Fruit fly (Drosophila melanogaster): ENCODE measurements around the gene Gtpx.
A peak's percentile ranks its signal among the peaks of the same experiment; 100 is the strongest.

Gene Gtpx

dm6 chr3L:3288414-3288813, 37.7 kb upstream of the Gtpx start (continued):
- TF ChIP-seq CG15601 (tag; optimal IDR thresholded peaks at IDR 0.05) (no peak), CG34224 (GFP tag; IDR thresholded peaks at IDR 0.05; ENCODE audit: partially characterized antibody) (no peak), CoRest (tag; optimal IDR thresholded peaks at IDR 0.05) (no peak), CG1832 (GFP tag; optimal IDR thresholded peaks at IDR 0.05) (no peak), sr (GFP tag; IDR thresholded peaks at IDR 0.05) (0 out of 3 replicates have a peak, but pooled peaks have one; percentile 21), zf30C (GFP tag; optimal IDR thresholded peaks at IDR 0.05) (no peak), sob (GFP tag; IDR thresholded peaks at IDR 0.05) (peak; percentile 53; the same call in 1 of the 2 replicates), CG8089 (GFP tag; optimal IDR thresholded peaks at IDR 0.05) (no peak), CG43689 (GFP tag; IDR thresholded peaks at IDR 0.05) (no peak), CG13624 (GFP tag; optimal IDR thresholded peaks at IDR 0.05) (no peak), mam (GFP tag; optimal IDR thresholded peaks at IDR 0.05) (no peak), abd-A (tag; optimal IDR thresholded peaks at IDR 0.05) (no peak), her (GFP tag; optimal IDR thresholded peaks at IDR 0.05) (no peak), Dbx (GFP tag; IDR thresholded peaks at IDR 0.05) (peak; percentile 50; the same call in 1 of the 3 replicates), CG11093 (GFP tag; IDR thresholded peaks at IDR 0.05) (no peak), wor (GFP tag; IDR thresholded peaks at IDR 0.05) (no peak), tio (GFP tag; optimal IDR thresholded peaks at IDR 0.05) (no peak), CG17361 (GFP tag; IDR thresholded peaks at IDR 0.05) (peak; percentile 40; the same call in 1 of the 3 replicates), CG15514 (GFP tag; optimal IDR thresholded peaks at IDR 0.05) (no peak), Nf-YC (tag; optimal IDR thresholded peaks at IDR 0.05) (no peak), CG11085 (GFP tag; IDR thresholded peaks at IDR 0.05) (0 out of 2 replicates have a peak, but pooled peaks have one; percentile 44), CG31365 (tag; optimal IDR thresholded peaks at IDR 0.05) (no peak), Poxn (GFP tag; IDR thresholded peaks at IDR 0.05) (no peak), crc (GFP tag; optimal IDR thresholded peaks at IDR 0.05) (no peak), CG18619 (GFP tag; optimal IDR thresholded peaks at IDR 0.05) (no peak), klu (GFP tag; IDR thresholded peaks at IDR 0.05) (no peak), Fer2 (tag; optimal IDR thresholded peaks at IDR 0.05) (no peak), CTCF (GFP tag; optimal IDR thresholded peaks at IDR 0.05) (peak; percentile 98), CG4360 (GFP tag; IDR thresholded peaks at IDR 0.05) (peak; percentile 24; the same call in 1 of the 2 replicates), CG4820 (GFP tag; optimal IDR thresholded peaks at IDR 0.05) (peak; percentile 34), ems (GFP tag; optimal IDR thresholded peaks at IDR 0.05) (no peak), CG10959 (GFP tag; IDR thresholded peaks at IDR 0.05) (peak; percentile 44), crp (GFP tag; optimal IDR thresholded peaks at IDR 0.05) (no peak), CG9932 (GFP tag; IDR thresholded peaks at IDR 0.05) (peak; percentile 59), E2f2 (GFP tag; IDR thresholded peaks at IDR 0.05) (peak; percentile 76), CG2889 (GFP tag; IDR thresholded peaks at IDR 0.05) (no peak), tin (GFP tag; optimal IDR thresholded peaks at IDR 0.05) (peak; percentile 60), sim (GFP tag; IDR thresholded peaks at IDR 0.05) (no peak), shn (GFP tag; optimal IDR thresholded peaks at IDR 0.05) (no peak), CG4424 (GFP tag; optimal IDR thresholded peaks at IDR 0.05) (peak; percentile 39), CG8765 (GFP tag; IDR thresholded peaks at IDR 0.05) (no peak), CG2202 (tag; optimal IDR thresholded peaks at IDR 0.05) (no peak), CG6272 (GFP tag; IDR thresholded peaks at IDR 0.05) (no peak), CG16779 (GFP tag; IDR thresholded peaks at IDR 0.05) (no peak), odd (GFP tag; optimal IDR thresholded peaks at IDR 0.05) (no peak), dimm (GFP tag; IDR thresholded peaks at IDR 0.05) (no peak), lmd (GFP tag; IDR thresholded peaks at IDR 0.05) (peak; percentile 58; the same call in 1 of the 2 replicates), CG11696 (GFP tag; IDR thresholded peaks at IDR 0.05) (no peak), tx (GFP tag; optimal IDR thresholded peaks at IDR 0.05) (no peak), BEAF-32 (GFP tag; optimal IDR thresholded peaks at IDR 0.05) (no peak), psq (GFP tag; optimal IDR thresholded peaks at IDR 0.05) (no peak), CrebB (tag; optimal IDR thresholded peaks at IDR 0.05) (no peak), Asciz (GFP tag; optimal IDR thresholded peaks at IDR 0.05) (no peak)
